Worm (Caenorhabditis elegans) whole organism, L4 larva: Measurements from ENCODE around the gene Y39B6A.33.

Experiments used
- F37D6.2 ChIP-seq: sonication (generic microtip); optimal IDR thresholded peaks from 2 replicates; lab custom pipeline; 2016; ENCODE audit warnings: mild to moderate bottlenecking, missing genetic modification characterization, missing compliant biosample characterization
- F49E8.2 ChIP-seq: sonication (generic microtip); optimal IDR thresholded peaks from 2 replicates; lab custom pipeline; 2016; ENCODE audit warnings: missing compliant biosample characterization, mild to moderate bottlenecking, missing genetic modification characterization, borderline replicate concordance
- R02D3.7 ChIP-seq: fragments of 150-350 bp; sonication (generic microtip); optimal IDR thresholded peaks from 3 replicates; lab custom pipeline; 2014; ENCODE audit warnings: missing biosample characterization, missing genetic modification characterization
- T26A8.4 ChIP-seq: fragments of 200-800 bp; sonication (Bioruptor generic); IDR thresholded peaks from 2 replicates; pipeline ENCODE4 v1.3.6; 2022; ENCODE audit warnings: missing genetic modification characterization, missing compliant biosample characterization
- Y48G9A.11 ChIP-seq: fragments of 200-800 bp; sonication (Bioruptor generic); IDR thresholded peaks from 2 replicates; pipeline ENCODE4 v1.3.6; 2022; ENCODE audit warnings: missing genetic modification reagents, missing genetic modification characterization, missing compliant biosample characterization
- Y75B8A.6 ChIP-seq: fragments of 200-800 bp; sonication (Bioruptor generic); IDR thresholded peaks from 2 replicates; pipeline ENCODE4 v1.3.6; 2022; ENCODE audit warnings: missing genetic modification reagents, missing genetic modification characterization, missing compliant biosample characterization
- ZK546.5 ChIP-seq, 2 experiments: sonication (generic microtip); optimal IDR thresholded peaks; 2 replicates each; lab custom pipeline; 2017; ENCODE audit warnings: missing biosample characterization in 2 of 2, missing genetic modification characterization in 2 of 2
- aha-1 ChIP-seq: fragments of 150-350 bp; peaks from one replicate; lab custom pipeline; 2014; ENCODE audit warnings: missing biosample characterization, missing genetic modification characterization
- aly-2 ChIP-seq: sonication (generic microtip); optimal IDR thresholded peaks from 2 replicates; lab custom pipeline; 2018; ENCODE audit warnings: missing biosample characterization, missing genetic modification characterization
- ama-1 ChIP-seq: fragments of 150-350 bp; optimal IDR thresholded peaks from 2 replicates; lab custom pipeline; 2014; ENCODE audit warnings: inconsistent platforms, mixed read lengths
- attf-4 ChIP-seq: sonication (generic microtip); optimal IDR thresholded peaks from 3 replicates; lab custom pipeline; 2017; ENCODE audit warnings: missing biosample characterization, missing genetic modification characterization
- ceh-20 ChIP-seq: fragments of 200-800 bp; sonication (Bioruptor generic); IDR thresholded peaks from 2 replicates; pipeline ENCODE4 v1.3.6; 2022; ENCODE audit warnings: missing genetic modification reagents, missing genetic modification characterization, missing compliant biosample characterization
- ceh-28 ChIP-seq: fragments of 150-350 bp; optimal IDR thresholded peaks from 2 replicates; lab custom pipeline; 2014; ENCODE audit warnings: missing biosample characterization, missing genetic modification reagents, missing genetic modification characterization
- ceh-62 ChIP-seq: sonication (generic microtip); optimal IDR thresholded peaks from 2 replicates; lab custom pipeline; 2017; ENCODE audit warnings: missing biosample characterization, missing genetic modification characterization
- daf-12 ChIP-seq: fragments of 150-350 bp; optimal IDR thresholded peaks from 2 replicates; lab custom pipeline; 2014; ENCODE audit warnings: missing biosample characterization, missing genetic modification reagents, missing genetic modification characterization
- daf-8 ChIP-seq: fragments of 200-800 bp; sonication (Bioruptor generic); IDR thresholded peaks from 2 replicates; pipeline ENCODE4 v1.3.6; 2022; ENCODE audit warnings: missing genetic modification characterization, missing compliant biosample characterization
- dmd-6 ChIP-seq: fragments of 200-800 bp; sonication (Bioruptor generic); IDR thresholded peaks from 2 replicates; pipeline ENCODE4 v1.3.6; 2022; ENCODE audit warnings: missing genetic modification reagents, missing genetic modification characterization, missing compliant biosample characterization
- dpl-1 ChIP-seq: fragments of 150-350 bp; optimal IDR thresholded peaks from 2 replicates; lab custom pipeline; 2014; ENCODE audit warnings: missing biosample characterization, missing genetic modification reagents, missing genetic modification characterization
- duxl-1 ChIP-seq: sonication (generic microtip); optimal IDR thresholded peaks from 2 replicates; lab custom pipeline; 2016; ENCODE audit warnings: mild to moderate bottlenecking, missing genetic modification characterization, moderate library complexity, missing compliant biosample characterization; ENCODE audit not compliant: poor library complexity
- egl-43 ChIP-seq: fragments of 200-800 bp; sonication (Bioruptor generic); IDR thresholded peaks from 2 replicates; pipeline ENCODE4 v1.3.6; 2022; ENCODE audit warnings: missing genetic modification reagents, missing genetic modification characterization, missing compliant biosample characterization
- hlh-11 ChIP-seq: fragments of 200-800 bp; sonication (Bioruptor generic); optimal IDR thresholded peaks from 2 replicates; lab custom pipeline; 2018; ENCODE audit warnings: mild to moderate bottlenecking, missing genetic modification characterization, missing compliant biosample characterization
- hmg-1.1 ChIP-seq: fragments of 200-800 bp; sonication (Bioruptor generic); IDR thresholded peaks from 2 replicates; pipeline ENCODE4 v1.3.6; 2022; ENCODE audit warnings: missing genetic modification reagents, missing genetic modification characterization, missing compliant biosample characterization
- lir-3 ChIP-seq: sonication (generic microtip); optimal IDR thresholded peaks from 2 replicates; lab custom pipeline; 2016; ENCODE audit warnings: mild to moderate bottlenecking, missing genetic modification characterization, missing compliant biosample characterization
- madf-5 ChIP-seq, 2 experiments: fragments of 200-800 bp; sonication (Bioruptor generic); IDR thresholded peaks; 2 replicates each; pipeline ENCODE4 v1.3.6; 2022; ENCODE audit warnings: missing compliant biosample characterization in 2 of 2, missing genetic modification characterization in 2 of 2
- mdl-1 ChIP-seq, 2 experiments: fragments of 150-350 bp in 1 of 2; sonication (generic microtip) in 1 of 2; optimal IDR thresholded peaks; 2 replicates each; lab custom pipeline; 2014 to 2017; ENCODE audit warnings: missing biosample characterization in 2 of 2, missing genetic modification characterization in 2 of 2
- mdt-29 ChIP-seq: fragments of 200-800 bp; sonication (Bioruptor generic); IDR thresholded peaks from 2 replicates; pipeline ENCODE4 v1.3.6; 2022; ENCODE audit warnings: missing genetic modification reagents, missing genetic modification characterization, missing compliant biosample characterization
- mep-1 ChIP-seq: fragments of 150-350 bp; sonication (generic microtip); optimal IDR thresholded peaks from 3 replicates; lab custom pipeline; 2014; ENCODE audit warnings: missing biosample characterization, missing genetic modification characterization
- mes-2 ChIP-seq: sonication (generic microtip); optimal IDR thresholded peaks from 2 replicates; lab custom pipeline; 2016; ENCODE audit warnings: missing genotype, mild to moderate bottlenecking, missing genetic modification characterization, missing compliant biosample characterization; ENCODE audit not compliant: poor library complexity, severe bottlenecking
- mxl-3 ChIP-seq: fragments of 200-800 bp; sonication (Bioruptor generic); optimal IDR thresholded peaks from 2 replicates; lab custom pipeline; 2018; ENCODE audit warnings: mild to moderate bottlenecking, missing genetic modification characterization, missing compliant biosample characterization
- nhr-10 ChIP-seq: fragments of 150-350 bp; optimal IDR thresholded peaks from 2 replicates; lab custom pipeline; 2014; ENCODE audit warnings: missing biosample characterization, missing genetic modification characterization
- nhr-237 ChIP-seq: sonication (generic microtip); optimal IDR thresholded peaks from 2 replicates; lab custom pipeline; 2017; ENCODE audit warnings: missing biosample characterization, missing genetic modification characterization
- nhr-28 ChIP-seq: fragments of 150-350 bp; optimal IDR thresholded peaks from 2 replicates; lab custom pipeline; 2014; ENCODE audit warnings: missing biosample characterization, missing genetic modification characterization
- nhr-48 ChIP-seq: sonication (generic microtip); optimal IDR thresholded peaks from 2 replicates; lab custom pipeline; 2016; ENCODE audit warnings: mild to moderate bottlenecking, missing genetic modification characterization, missing compliant biosample characterization
- nhr-6 ChIP-seq: fragments of 150-350 bp; optimal IDR thresholded peaks from 2 replicates; lab custom pipeline; 2014; ENCODE audit warnings: missing biosample characterization, missing genetic modification characterization
- nhr-76 ChIP-seq: fragments of 150-350 bp; optimal IDR thresholded peaks from 2 replicates; lab custom pipeline; 2014; ENCODE audit warnings: missing biosample characterization, missing genetic modification characterization
- nhr-77 ChIP-seq: fragments of 150-350 bp; optimal IDR thresholded peaks from 2 replicates; lab custom pipeline; 2014; ENCODE audit warnings: missing biosample characterization, missing genetic modification characterization
- pqm-1 ChIP-seq: sonication (generic microtip); optimal IDR thresholded peaks from 2 replicates; lab custom pipeline; 2017; ENCODE audit warnings: missing biosample characterization, missing genetic modification characterization
- saeg-2 ChIP-seq: fragments of 200-800 bp; sonication (Bioruptor generic); IDR thresholded peaks from 2 replicates; pipeline ENCODE4 v1.3.6; 2022; ENCODE audit warnings: missing genetic modification reagents, missing genetic modification characterization, missing compliant biosample characterization
- sdz-12 ChIP-seq: fragments of 200-800 bp; sonication (Bioruptor generic); optimal IDR thresholded peaks from 2 replicates; lab custom pipeline; 2018; ENCODE audit warnings: mild to moderate bottlenecking, missing genetic modification characterization, missing compliant biosample characterization
- set-16 ChIP-seq: fragments of 200-800 bp; sonication (Bioruptor generic); IDR thresholded peaks from 2 replicates; pipeline ENCODE4 v1.3.6; 2022; ENCODE audit warnings: missing genetic modification reagents, missing genetic modification characterization, missing compliant biosample characterization
- snpc-1.2 ChIP-seq: fragments of 200-800 bp; sonication (Bioruptor generic); IDR thresholded peaks from 2 replicates; pipeline ENCODE4 v1.3.6; 2022; ENCODE audit warnings: missing genetic modification reagents, missing genetic modification characterization, missing compliant biosample characterization
- spr-1 ChIP-seq: sonication (generic microtip); optimal IDR thresholded peaks from 2 replicates; lab custom pipeline; 2016; ENCODE audit warnings: mild to moderate bottlenecking, missing genetic modification characterization, missing compliant biosample characterization
- tra-1 ChIP-seq: fragments of 200-800 bp; sonication (Bioruptor generic); IDR thresholded peaks from 2 replicates; pipeline ENCODE4 v1.3.6; 2022; ENCODE audit warnings: missing genetic modification reagents, missing genetic modification characterization, missing compliant biosample characterization
- unc-39 ChIP-seq: sonication (generic microtip); optimal IDR thresholded peaks from 2 replicates; lab custom pipeline; 2017; ENCODE audit warnings: missing biosample characterization, missing genetic modification characterization
- zag-1 ChIP-seq: fragments of 150-350 bp; optimal IDR thresholded peaks from 2 replicates; lab custom pipeline; 2014; ENCODE audit warnings: missing biosample characterization, missing genetic modification characterization
- zip-2 ChIP-seq: fragments of 150-350 bp; optimal IDR thresholded peaks from 2 replicates; lab custom pipeline; 2014; ENCODE audit warnings: missing biosample characterization, missing genetic modification characterization

The Y39B6A.33 gene

ce11 chrV:18993017-18993416 is 8.7 kb upstream of the Y39B6A.33 start:
- TF ChIP-seq hmg-1.1 (no peak), sdz-12 (GFP tag; lab: Kevin White, UChicago) (no peak), F37D6.2 (tag; lab: Kevin White, UChicago) (no peak), attf-4 (tag; lab: Kevin White, UChicago) (no peak), madf-5 (GFP tag; IDR thresholded peaks at IDR 0.05; lab: Robert Waterston, UW) (no peak), nhr-237 (tag; lab: Kevin White, UChicago) (no peak), dmd-6 (GFP tag; lab: Robert Waterston, UW) (no peak), ceh-62 (tag; lab: Kevin White, UChicago) (no peak), ceh-20 (no peak), daf-12 (tag; lab: Kevin White, UChicago) (no peak), egl-43 (GFP tag; lab: Robert Waterston, UW) (no peak), spr-1 (tag; lab: Kevin White, UChicago) (no peak)

ce11 chrV:18993535-18993990 is 8.2 kb upstream of the Y39B6A.33 start, which contains the start of gene gtf-2F2:
Gene gtf-2F2 (plus strand): TSS chrV:18993940.
- TF ChIP-seq aly-2 (tag; lab: Kevin White, UChicago) (no peak), R02D3.7 (tag; lab: Kevin White, UChicago) (no peak), zag-1 (tag; lab: Kevin White, UChicago) (no peak), nhr-10 (tag; lab: Kevin White, UChicago) (no peak), ceh-28 (peak; percentile 91), snpc-1.2 (no peak), aha-1 (peak; percentile 79)
- TF ChIP-seq, all 104 proteins: peak for 2

- TF ChIP-seq nhr-48 (tag; lab: Kevin White, UChicago) (no peak), saeg-2 (GFP tag; lab: Robert Waterston, UW) (no peak), ZK546.5 (tag; optimal IDR thresholded peaks at IDR 0.05; lab: Kevin White, UChicago) (no peak), mdl-1 (tag; optimal IDR thresholded peaks at IDR 0.05; lab: Kevin White, UChicago) (no peak)
These were observed 3.7 kb upstream of the Y39B6A.33 start, which contains the start of gene tgt-2 for ce11 chrV:18998045-18998444. Gene tgt-2 (plus strand): TSS chrV:18998345.

ce11 chrV:19000542-19000941 is 1.2 kb upstream of the Y39B6A.33 start:
- TF ChIP-seq pqm-1 (tag; lab: Kevin White, UChicago): no peak
- TF ChIP-seq nhr-6: no peak
- peak; percentile 94 for TF ChIP-seq aha-1
- 0 out of 2 replicates have a peak, but pooled peaks have one; percentile 43 for TF ChIP-seq Y75B8A.6 (GFP tag; lab: Robert Waterston, UW)
- no peak for TF ChIP-seq nhr-77
- TF ChIP-seq, all 104 proteins: peak for 2

- TF ChIP-seq mdt-29 (GFP tag; lab: Robert Waterston, UW) (no peak), daf-8 (GFP tag; lab: Robert Waterston, UW) (no peak), nhr-77 (peak; percentile 30), Y48G9A.11 (GFP tag; lab: Robert Waterston, UW) (0 out of 2 replicates have a peak, but pooled peaks have one; percentile 13), lir-3 (tag; lab: Kevin White, UChicago) (no peak), set-16 (peak; percentile 37; the same call in 1 of the 2 replicates), hmg-1.1 (no peak), mep-1 (tag; lab: Kevin White, UChicago) (peak; percentile 45), dpl-1 (GFP tag; lab: Kevin White, UChicago) (no peak), nhr-28 (tag; lab: Kevin White, UChicago) (peak; percentile 7), unc-39 (no peak), duxl-1 (tag; lab: Kevin White, UChicago) (no peak), egl-43 (GFP tag; lab: Robert Waterston, UW) (no peak), tra-1 (no peak), zip-2 (tag; lab: Kevin White, UChicago) (no peak), spr-1 (tag; lab: Kevin White, UChicago) (no peak), nhr-76 (tag; lab: Kevin White, UChicago) (no peak), T26A8.4 (GFP tag; lab: Robert Waterston, UW) (no peak), F49E8.2 (tag; lab: Kevin White, UChicago) (no peak), ceh-62 (tag; lab: Kevin White, UChicago) (no peak), hlh-11 (no peak), mxl-3 (GFP tag; lab: Kevin White, UChicago) (no peak), mes-2 (tag; lab: Kevin White, UChicago) (peak; percentile 48), ama-1 (lab: Kevin White, UChicago) (peak; percentile 17)
These were observed 740 bp upstream of the Y39B6A.33 start, which contains the start of gene Y39B6A.34 for ce11 chrV:19001016-19001415. Gene Y39B6A.34 (plus strand): TSS chrV:19001018.
